Worm (Caenorhabditis elegans) whole organism, L3 larva: ENCODE results near the gene B0432.11.

Source experiments
- R02D3.7 ChIP-seq: fragments of 150-350 bp; optimal IDR thresholded peaks from 2 replicates; lab custom pipeline; 2014; ENCODE audit warnings: missing biosample characterization, missing genetic modification characterization
- ZK546.5 ChIP-seq: sonication (generic microtip); optimal IDR thresholded peaks from 2 replicates; lab custom pipeline; 2017; ENCODE audit warnings: missing biosample characterization, missing genetic modification characterization
- aly-2 ChIP-seq: fragments of 150-350 bp; optimal IDR thresholded peaks from 2 replicates; lab custom pipeline; 2014; ENCODE audit warnings: missing biosample characterization, missing genetic modification characterization
- ama-1 ChIP-seq: fragments of 150-350 bp; optimal IDR thresholded peaks from 2 replicates; lab custom pipeline; 2018
- ceh-28 ChIP-seq: fragments of 150-350 bp; optimal IDR thresholded peaks from 2 replicates; lab custom pipeline; 2014; ENCODE audit warnings: missing biosample characterization, missing genetic modification reagents, missing genetic modification characterization
- ceh-82 ChIP-seq: fragments of 150-350 bp; optimal IDR thresholded peaks from 2 replicates; lab custom pipeline; 2014; ENCODE audit warnings: missing biosample characterization, missing genetic modification characterization
- daf-12 ChIP-seq: fragments of 150-350 bp; optimal IDR thresholded peaks from 2 replicates; lab custom pipeline; 2014; ENCODE audit warnings: missing biosample characterization, missing genetic modification reagents, missing genetic modification characterization
- egl-27 ChIP-seq: sonication (generic microtip); optimal IDR thresholded peaks from 4 replicates; lab custom pipeline; 2017; ENCODE audit warnings: missing biosample characterization, missing genetic modification reagents, missing genetic modification characterization
- egl-5 ChIP-seq: fragments of 150-350 bp; optimal IDR thresholded peaks from 2 replicates; lab custom pipeline; 2017; ENCODE audit warnings: missing biosample characterization, missing genetic modification reagents, missing genetic modification characterization, inconsistent platforms
- elt-1 ChIP-seq: fragments of 150-350 bp; optimal IDR thresholded peaks from 2 replicates; lab custom pipeline; 2014; ENCODE audit warnings: missing biosample characterization, missing genetic modification characterization
- elt-3 ChIP-seq, 3 experiments: fragments of 150-350 bp in 1 of 3; sonication (generic microtip) in 2 of 3; optimal IDR thresholded peaks; 2 replicates in 2 of 3; 4 replicates in 1 of 3; lab custom pipeline; 2014 to 2017; ENCODE audit warnings: missing biosample characterization in 3 of 3, missing genetic modification characterization in 3 of 3
- fkh-10 ChIP-seq: sonication (generic microtip); optimal IDR thresholded peaks from 2 replicates; lab custom pipeline; 2017; ENCODE audit warnings: missing biosample characterization, missing genetic modification reagents, missing genetic modification characterization
- fos-1 ChIP-seq: fragments of 150-350 bp; optimal IDR thresholded peaks from 2 replicates; lab custom pipeline; 2014; ENCODE audit warnings: missing biosample characterization, missing genetic modification characterization
- hmg-11 ChIP-seq: sonication (generic microtip); optimal IDR thresholded peaks from 2 replicates; lab custom pipeline; 2016; ENCODE audit warnings: missing genetic modification characterization, missing compliant biosample characterization
- jun-1 ChIP-seq: fragments of 150-350 bp; optimal IDR thresholded peaks from 2 replicates; lab custom pipeline; 2014; ENCODE audit warnings: missing biosample characterization, missing genetic modification reagents, missing genetic modification characterization
- lin-15B ChIP-seq: fragments of 150-350 bp; optimal IDR thresholded peaks from 2 replicates; lab custom pipeline; 2014; ENCODE audit warnings: missing biosample characterization, missing genetic modification characterization
- lin-39 ChIP-seq: fragments of 150-350 bp; optimal IDR thresholded peaks from 2 replicates; lab custom pipeline; 2018; ENCODE audit warnings: missing biosample characterization, missing genetic modification reagents, missing genetic modification characterization
- lsy-12 ChIP-seq: sonication (generic microtip); optimal IDR thresholded peaks from 2 replicates; lab custom pipeline; 2016; ENCODE audit warnings: mild to moderate bottlenecking, missing genetic modification characterization, missing compliant biosample characterization
- mml-1 ChIP-seq: fragments of 150-350 bp; sonication (generic microtip); optimal IDR thresholded peaks from 3 replicates; lab custom pipeline; 2014; ENCODE audit warnings: missing biosample characterization, missing genetic modification characterization
- nfya-1 ChIP-seq: sonication (generic microtip); optimal IDR thresholded peaks from 2 replicates; lab custom pipeline; 2017; ENCODE audit warnings: missing genetic modification characterization, mild to moderate bottlenecking, missing compliant biosample characterization, antibody characterized with exemption, moderate library complexity; ENCODE audit not compliant: insufficient read depth
- nhr-11 ChIP-seq: fragments of 150-350 bp; optimal IDR thresholded peaks from 2 replicates; lab custom pipeline; 2014; ENCODE audit warnings: missing biosample characterization, missing genetic modification characterization
- nhr-12 ChIP-seq: fragments of 150-350 bp; optimal IDR thresholded peaks from 2 replicates; lab custom pipeline; 2014; ENCODE audit warnings: missing biosample characterization, missing genetic modification characterization
- nhr-23 ChIP-seq: fragments of 150-350 bp; optimal IDR thresholded peaks from 2 replicates; lab custom pipeline; 2014; ENCODE audit warnings: missing biosample characterization, missing genetic modification reagents, missing genetic modification characterization
- nhr-25 ChIP-seq: sonication (generic microtip); optimal IDR thresholded peaks from 2 replicates; lab custom pipeline; 2017; ENCODE audit warnings: missing biosample characterization, missing genetic modification characterization
- nhr-28 ChIP-seq: fragments of 150-350 bp; optimal IDR thresholded peaks from 2 replicates; lab custom pipeline; 2014; ENCODE audit warnings: missing biosample characterization, missing genetic modification characterization
- nhr-43 ChIP-seq: sonication (generic microtip); optimal IDR thresholded peaks from 2 replicates; lab custom pipeline; 2016; ENCODE audit warnings: mild to moderate bottlenecking, missing genetic modification characterization, missing compliant biosample characterization; ENCODE audit not compliant: poor library complexity, severe bottlenecking
- nhr-76 ChIP-seq: fragments of 150-350 bp; sonication (generic microtip); optimal IDR thresholded peaks from 5 replicates; lab custom pipeline; 2014; ENCODE audit warnings: missing biosample characterization, missing genetic modification characterization
- nhr-77 ChIP-seq: fragments of 150-350 bp; optimal IDR thresholded peaks from 2 replicates; lab custom pipeline; 2014; ENCODE audit warnings: missing biosample characterization, missing genetic modification characterization
- pha-4 ChIP-seq: fragments of 150-350 bp; optimal IDR thresholded peaks from 2 replicates; lab custom pipeline; 2014; ENCODE audit warnings: missing biosample characterization, missing genetic modification reagents, missing genetic modification characterization
- sea-2 ChIP-seq: fragments of 150-350 bp; sonication (generic microtip); optimal IDR thresholded peaks from 4 replicates; lab custom pipeline; 2014; ENCODE audit warnings: missing biosample characterization, missing genetic modification reagents, missing genetic modification characterization
- skn-1 ChIP-seq: fragments of 150-350 bp; optimal IDR thresholded peaks from 2 replicates; lab custom pipeline; 2014; ENCODE audit warnings: missing biosample characterization, missing genetic modification characterization
- snpc-4 ChIP-seq: fragments of 150-350 bp; optimal IDR thresholded peaks from 2 replicates; lab custom pipeline; 2014; ENCODE audit warnings: missing biosample characterization, missing genetic modification characterization
- tbx-2 ChIP-seq: sonication (generic microtip); optimal IDR thresholded peaks from 2 replicates; lab custom pipeline; 2016; ENCODE audit warnings: mild to moderate bottlenecking, missing genetic modification characterization, missing compliant biosample characterization
- unc-62 ChIP-seq: fragments of 150-350 bp; sonication (generic microtip); optimal IDR thresholded peaks from 4 replicates; lab custom pipeline; 2014; ENCODE audit warnings: missing biosample characterization, missing genetic modification reagents, missing genetic modification characterization
- zag-1 ChIP-seq: fragments of 150-350 bp; optimal IDR thresholded peaks from 2 replicates; lab custom pipeline; 2014; ENCODE audit warnings: missing biosample characterization, missing genetic modification characterization

B0432.11 gene

ce11 chrII:282483-282882, 12.0 kb downstream of the B0432.11 start, which contains the start of gene trul-1:
Gene trul-1 (minus strand): TSS chrII:282583.
- TF ChIP-seq ceh-82 (tag; lab: Kevin White, UChicago) (no peak), nhr-25 (tag; lab: Kevin White, UChicago) (no peak), jun-1 (tag; lab: Kevin White, UChicago) (no peak), nfya-1 (tag; lab: Kevin White, UChicago) (no peak), lin-39 (tag; lab: Kevin White, UChicago) (no peak), egl-27 (tag; lab: Kevin White, UChicago) (no peak)
- TF ChIP-seq, all 47 proteins: peak for 0

ce11 chrII:278636-279035, 15.9 kb downstream of the B0432.11 start, which contains the start of gene B0432.8:
Gene B0432.8 (minus strand): TSS chrII:278736.
- no peak for TF ChIP-seq daf-12 (tag; lab: Kevin White, UChicago)
- no peak for TF ChIP-seq nhr-25 (tag; lab: Kevin White, UChicago)
- TF ChIP-seq tbx-2 (tag; lab: Kevin White, UChicago): no peak
- TF ChIP-seq egl-5 (tag; lab: Kevin White, UChicago): no peak
- no peak for TF ChIP-seq elt-3 (tag; optimal IDR thresholded peaks at IDR 0.05; lab: Kevin White, UChicago)
- no peak for TF ChIP-seq ZK546.5
- TF ChIP-seq sea-2 (GFP tag; lab: Kevin White, UChicago): no peak
- no peak for TF ChIP-seq zag-1 (tag; lab: Kevin White, UChicago)
- no peak for TF ChIP-seq mml-1 (tag; lab: Kevin White, UChicago)
- TF ChIP-seq R02D3.7 (tag; lab: Kevin White, UChicago): no peak
- TF ChIP-seq nhr-77 (tag; lab: Kevin White, UChicago): no peak
- no peak for TF ChIP-seq pha-4 (tag; lab: Kevin White, UChicago)
- TF ChIP-seq fkh-10 (GFP tag; lab: Kevin White, UChicago): no peak
- no peak for TF ChIP-seq snpc-4
- TF ChIP-seq ama-1 (lab: Kevin White, UChicago): no peak

- TF ChIP-seq nhr-43 (tag; lab: Kevin White, UChicago) (no peak), hmg-11 (tag; lab: Kevin White, UChicago) (no peak), nhr-12 (tag; lab: Kevin White, UChicago) (no peak), elt-1 (tag; lab: Kevin White, UChicago) (no peak), jun-1 (tag; lab: Kevin White, UChicago) (no peak), zag-1 (tag; lab: Kevin White, UChicago) (no peak), lin-15B (tag; lab: Kevin White, UChicago) (no peak), nhr-11 (tag; lab: Kevin White, UChicago) (no peak), nhr-76 (no peak), nhr-77 (tag; lab: Kevin White, UChicago) (no peak), ama-1 (lab: Kevin White, UChicago) (no peak), ceh-28 (tag; lab: Kevin White, UChicago) (no peak), nhr-23 (tag; lab: Kevin White, UChicago) (no peak), skn-1 (no peak), aly-2 (tag; lab: Kevin White, UChicago) (no peak)
These were observed 20.6 kb downstream of the B0432.11 start, which contains the start of gene B0432.7 for ce11 chrII:273872-274271. Gene B0432.7 (minus strand): TSS chrII:273972.

- TF ChIP-seq jun-1 (tag; lab: Kevin White, UChicago): no peak
- TF ChIP-seq skn-1: no peak
- TF ChIP-seq sea-2 (GFP tag; lab: Kevin White, UChicago): no peak
- no peak for TF ChIP-seq lin-39 (tag; lab: Kevin White, UChicago)
- no peak for TF ChIP-seq R02D3.7 (tag; lab: Kevin White, UChicago)
- no peak for TF ChIP-seq aly-2 (tag; lab: Kevin White, UChicago)
- no peak for TF ChIP-seq ZK546.5
- no peak for TF ChIP-seq ceh-28 (tag; lab: Kevin White, UChicago)
- no peak for TF ChIP-seq nhr-77 (tag; lab: Kevin White, UChicago)
- TF ChIP-seq zag-1 (tag; lab: Kevin White, UChicago): no peak
- no peak for TF ChIP-seq ama-1 (lab: Kevin White, UChicago)
- no peak for TF ChIP-seq snpc-4
- TF ChIP-seq fos-1 (tag; lab: Kevin White, UChicago): no peak
- TF ChIP-seq unc-62: no peak
- TF ChIP-seq nhr-28: no peak
- no peak for TF ChIP-seq lsy-12 (tag; lab: Kevin White, UChicago)
- no peak for TF ChIP-seq nhr-76
- TF ChIP-seq egl-5 (tag; lab: Kevin White, UChicago): no peak
- TF ChIP-seq lin-15B (tag; lab: Kevin White, UChicago): no peak
- TF ChIP-seq nhr-25 (tag; lab: Kevin White, UChicago): no peak
These were observed 30.5 kb downstream of the B0432.11 start, which contains the start of gene B0432.14 for ce11 chrII:264053-264452. Gene B0432.14 (plus strand): TSS chrII:264353.
